Fruit fly (Drosophila melanogaster) whole organism, embryonic: Measurements from ENCODE around the gene CG14676.

Source experiments
- CG10654 ChIP-seq: fragments of 200-800 bp; sonication (Bioruptor generic); optimal IDR thresholded peaks from 2 replicates; lab custom pipeline; 2016; ENCODE audit warnings: missing biosample characterization, missing genetic modification characterization
- CG11085 ChIP-seq: fragments of 200-800 bp; sonication (Bioruptor generic); IDR thresholded peaks from 2 replicates; pipeline ENCODE4 v1.3.6; 2022; ENCODE audit warnings: missing biosample characterization, missing genetic modification characterization
- CG13287 ChIP-seq: fragments of 200-800 bp; sonication (Bioruptor generic); IDR thresholded peaks from 2 replicates; pipeline ENCODE4 v1.3.6; 2022; ENCODE audit warnings: missing biosample characterization, missing genetic modification characterization; ENCODE audit not compliant: partially characterized antibody
- CG14667 ChIP-seq: fragments of 200-800 bp; sonication (Bioruptor generic); IDR thresholded peaks from 2 replicates; pipeline ENCODE4 v1.3.6; 2022; ENCODE audit warnings: missing biosample characterization, missing genetic modification characterization
- CG1603 ChIP-seq: fragments of 200-800 bp; sonication (Bioruptor generic); optimal IDR thresholded peaks from 2 replicates; lab custom pipeline; 2019; ENCODE audit warnings: missing biosample characterization, mild to moderate bottlenecking, missing genetic modification characterization, moderate library complexity
- CG1647 ChIP-seq: fragments of 200-800 bp; sonication (Bioruptor generic); optimal IDR thresholded peaks from 3 replicates; lab custom pipeline; 2016; ENCODE audit warnings: missing biosample characterization, missing genetic modification characterization
- CG16815 ChIP-seq: fragments of 200-800 bp; sonication (Bioruptor generic); optimal IDR thresholded peaks from 3 replicates; lab custom pipeline; 2017; ENCODE audit warnings: missing biosample characterization, mild to moderate bottlenecking, missing genetic modification characterization
- CG17361 ChIP-seq: fragments of 200-800 bp; sonication (Bioruptor generic); IDR thresholded peaks from 3 replicates; pipeline ENCODE4 v1.3.6; 2022; ENCODE audit warnings: missing biosample characterization, missing genetic modification characterization
- CG17612 ChIP-seq: fragments of 200-800 bp; sonication (Bioruptor generic); IDR thresholded peaks from 2 replicates; pipeline ENCODE4 v1.3.6; 2022; ENCODE audit warnings: missing biosample characterization, missing genetic modification characterization
- CG17912 ChIP-seq: fragments of 200-800 bp; sonication (Bioruptor generic); optimal IDR thresholded peaks from 2 replicates; lab custom pipeline; 2018; ENCODE audit warnings: missing biosample characterization, mild to moderate bottlenecking, missing genetic modification characterization
- CG2202 ChIP-seq: fragments of 200-800 bp; sonication (Bioruptor generic); optimal IDR thresholded peaks from 2 replicates; lab custom pipeline; 2018; ENCODE audit warnings: missing biosample characterization, mild to moderate bottlenecking, missing genetic modification characterization
- CG2875 ChIP-seq: fragments of 200-800 bp; sonication (Bioruptor generic); optimal IDR thresholded peaks from 2 replicates; lab custom pipeline; 2017; ENCODE audit warnings: missing biosample characterization, mild to moderate bottlenecking, missing genetic modification characterization, missing genetic modification reagents
- CG3065 ChIP-seq: fragments of 200-800 bp; sonication (Bioruptor generic); optimal IDR thresholded peaks from 2 replicates; lab custom pipeline; 2016; ENCODE audit warnings: missing biosample characterization, missing genetic modification characterization
- CG31365 ChIP-seq: fragments of 200-800 bp; sonication (Bioruptor generic); optimal IDR thresholded peaks from 2 replicates; lab custom pipeline; 2018; ENCODE audit warnings: missing biosample characterization, mild to moderate bottlenecking, missing genetic modification characterization
- CG3281 ChIP-seq: fragments of 200-800 bp; sonication (Bioruptor generic); optimal IDR thresholded peaks from 3 replicates; lab custom pipeline; 2017; ENCODE audit warnings: missing biosample characterization, mild to moderate bottlenecking, missing genetic modification characterization
- CG4854 ChIP-seq: fragments of 200-800 bp; sonication (Bioruptor generic); optimal IDR thresholded peaks from 2 replicates; lab custom pipeline; 2016; ENCODE audit warnings: missing biosample characterization, missing genetic modification characterization, inconsistent platforms
- CG9215 ChIP-seq: fragments of 200-800 bp; sonication (Bioruptor generic); IDR thresholded peaks from 2 replicates; pipeline ENCODE4 v1.3.6; 2022; ENCODE audit warnings: missing biosample characterization, missing genetic modification characterization
- CG9817 ChIP-seq: fragments of 200-800 bp; sonication (Bioruptor generic); optimal IDR thresholded peaks from 2 replicates; lab custom pipeline; 2018; ENCODE audit warnings: missing biosample characterization, mild to moderate bottlenecking, missing genetic modification characterization, moderate library complexity
- CG9876 ChIP-seq: fragments of 200-800 bp; sonication (Bioruptor generic); optimal IDR thresholded peaks from 2 replicates; lab custom pipeline; 2016; ENCODE audit warnings: missing biosample characterization, missing genetic modification characterization
- CG9932 ChIP-seq: fragments of 200-800 bp; sonication (Bioruptor generic); IDR thresholded peaks from 2 replicates; pipeline ENCODE4 v1.3.6; 2022; ENCODE audit warnings: missing biosample characterization, missing genetic modification characterization
- Deaf1 ChIP-seq: fragments of 200-800 bp; optimal IDR thresholded peaks from 3 replicates; lab custom pipeline; 2019; ENCODE audit warnings: missing biosample characterization, mild to moderate bottlenecking, missing genetic modification characterization, moderate library complexity
- Dip2 ChIP-seq: fragments of 200-800 bp; sonication (Bioruptor generic); IDR thresholded peaks from 2 replicates; pipeline ENCODE4 v1.3.6; 2022; ENCODE audit warnings: missing biosample characterization, missing genetic modification characterization
- HmgZ ChIP-seq: fragments of 200-800 bp; sonication (Bioruptor generic); optimal IDR thresholded peaks from 2 replicates; lab custom pipeline; 2018; ENCODE audit warnings: missing biosample characterization, mild to moderate bottlenecking, missing genetic modification characterization
- Hmx ChIP-seq: fragments of 200-800 bp; sonication (Bioruptor generic); optimal IDR thresholded peaks from 2 replicates; lab custom pipeline; 2016; ENCODE audit warnings: missing biosample characterization, missing genetic modification characterization
- Hsf ChIP-seq: fragments of 200-800 bp; sonication (Bioruptor generic); optimal IDR thresholded peaks from 3 replicates; lab custom pipeline; 2016; ENCODE audit warnings: missing biosample characterization, missing genetic modification characterization
- MBD-R2 ChIP-seq: fragments of 200-800 bp; sonication (Bioruptor generic); IDR thresholded peaks from 2 replicates; pipeline ENCODE4 v1.3.6; 2022; ENCODE audit warnings: missing biosample characterization, missing genetic modification characterization
- Mad ChIP-seq: fragments of 200-800 bp; sonication (Bioruptor generic); optimal IDR thresholded peaks from 2 replicates; lab custom pipeline; 2016; ENCODE audit warnings: missing biosample characterization, missing genetic modification characterization
- Max ChIP-seq: fragments of 200-800 bp; sonication (Bioruptor generic); optimal IDR thresholded peaks from 2 replicates; lab custom pipeline; 2016; ENCODE audit warnings: missing biosample characterization, mild to moderate bottlenecking, missing genetic modification characterization
- NC2α ChIP-seq: fragments of 200-800 bp; sonication (Bioruptor generic); optimal IDR thresholded peaks from 2 replicates; lab custom pipeline; 2016; ENCODE audit warnings: missing biosample characterization, missing genetic modification characterization
- PHDP ChIP-seq: fragments of 200-800 bp; sonication (Bioruptor generic); optimal IDR thresholded peaks from 3 replicates; lab custom pipeline; 2018; ENCODE audit warnings: missing biosample characterization, mild to moderate bottlenecking, missing genetic modification characterization, moderate library complexity
- Ravus ChIP-seq: fragments of 200-800 bp; sonication (Bioruptor generic); IDR thresholded peaks from 2 replicates; pipeline ENCODE4 v1.3.6; 2022; ENCODE audit warnings: missing biosample characterization, missing genetic modification characterization
- ara ChIP-seq: fragments of 200-800 bp; sonication (Bioruptor generic); IDR thresholded peaks from 2 replicates; pipeline ENCODE4 v1.3.6; 2022; ENCODE audit warnings: missing biosample characterization, missing genetic modification characterization
- chinmo ChIP-seq: fragments of 200-800 bp; sonication (Bioruptor generic); IDR thresholded peaks from 4 replicates; pipeline ENCODE4 v1.3.6; 2022; ENCODE audit warnings: missing biosample characterization, missing genetic modification characterization; ENCODE audit not compliant: partially characterized antibody
- croc ChIP-seq: fragments of 200-800 bp; sonication (Bioruptor generic); conservative IDR thresholded peaks from 3 replicates; pipeline ENCODE4 v1.3.6; 2022; ENCODE audit warnings: missing biosample characterization, missing genetic modification characterization
- gfzf ChIP-seq: fragments of 200-800 bp; sonication (Bioruptor generic); optimal IDR thresholded peaks from 2 replicates; lab custom pipeline; 2016; ENCODE audit warnings: missing biosample characterization, mild to moderate bottlenecking, missing genetic modification characterization, moderate library complexity
- grau ChIP-seq: fragments of 200-800 bp; optimal IDR thresholded peaks from 3 replicates; lab custom pipeline; 2019; ENCODE audit warnings: missing biosample characterization, mild to moderate bottlenecking, missing genetic modification characterization, moderate library complexity
- grn ChIP-seq: fragments of 200-800 bp; sonication (Bioruptor generic); optimal IDR thresholded peaks from 3 replicates; lab custom pipeline; 2017; ENCODE audit warnings: missing biosample characterization, missing genetic modification characterization
- gro ChIP-seq: fragments of 200-800 bp; sonication (Bioruptor generic); optimal IDR thresholded peaks from 2 replicates; lab custom pipeline; 2016; ENCODE audit warnings: missing biosample characterization, missing genetic modification characterization
- ken ChIP-seq: fragments of 200-800 bp; sonication (Bioruptor generic); IDR thresholded peaks from 3 replicates; pipeline ENCODE4 v1.3.6; 2022; ENCODE audit warnings: missing biosample characterization, missing genetic modification characterization
- lbe ChIP-seq: fragments of 200-800 bp; sonication (Bioruptor generic); optimal IDR thresholded peaks from 2 replicates; lab custom pipeline; 2016; ENCODE audit warnings: missing biosample characterization, mild to moderate bottlenecking, missing genetic modification characterization
- luna ChIP-seq: fragments of 200-800 bp; sonication (Bioruptor generic); optimal IDR thresholded peaks from 2 replicates; lab custom pipeline; 2016; ENCODE audit warnings: missing biosample characterization, missing genetic modification characterization
- nau ChIP-seq: fragments of 200-800 bp; sonication (Bioruptor generic); optimal IDR thresholded peaks from 3 replicates; lab custom pipeline; 2017; ENCODE audit warnings: missing biosample characterization, mild to moderate bottlenecking, missing genetic modification characterization, missing genetic modification reagents
- oc ChIP-seq: fragments of 200-800 bp; sonication (Bioruptor generic); optimal IDR thresholded peaks from 2 replicates; lab custom pipeline; 2018; ENCODE audit warnings: missing biosample characterization, mild to moderate bottlenecking, missing genetic modification characterization, moderate library complexity
- phol ChIP-seq: fragments of 200-800 bp; sonication (Bioruptor generic); optimal IDR thresholded peaks from 3 replicates; lab custom pipeline; 2018; ENCODE audit warnings: missing biosample characterization, mild to moderate bottlenecking, missing genetic modification characterization, moderate library complexity
- pros ChIP-seq: fragments of 200-800 bp; sonication (Bioruptor generic); optimal IDR thresholded peaks from 3 replicates; lab custom pipeline; 2019; ENCODE audit warnings: missing biosample characterization, mild to moderate bottlenecking, missing genetic modification characterization, moderate library complexity
- slbo ChIP-seq: fragments of 200-800 bp; sonication (Bioruptor generic); IDR thresholded peaks from 2 replicates; pipeline ENCODE4 v1.3.6; 2022; ENCODE audit warnings: missing biosample characterization, missing genetic modification characterization
- stwl ChIP-seq: fragments of 200-800 bp; sonication (Bioruptor generic); optimal IDR thresholded peaks from 3 replicates; lab custom pipeline; 2018; ENCODE audit warnings: missing biosample characterization, mild to moderate bottlenecking, missing genetic modification characterization, moderate library complexity
- trem ChIP-seq: fragments of 200-800 bp; optimal IDR thresholded peaks from 3 replicates; lab custom pipeline; 2019; ENCODE audit warnings: missing biosample characterization, mild to moderate bottlenecking, missing genetic modification characterization, moderate library complexity
- vnd ChIP-seq: fragments of 200-800 bp; sonication (Bioruptor generic); IDR thresholded peaks from 3 replicates; pipeline ENCODE4 v1.3.6; 2022; ENCODE audit warnings: missing biosample characterization, missing genetic modification characterization; ENCODE audit not compliant: partially characterized antibody
- vvl ChIP-seq: fragments of 200-800 bp; sonication (Bioruptor generic); IDR thresholded peaks from 2 replicates; pipeline ENCODE4 v1.3.6; 2022; ENCODE audit warnings: missing biosample characterization, missing genetic modification characterization
- wor ChIP-seq: fragments of 200-800 bp; sonication (Bioruptor generic); IDR thresholded peaks from 2 replicates; pipeline ENCODE4 v1.3.6; 2022; ENCODE audit warnings: missing biosample characterization, missing genetic modification characterization

CG14676 gene

dm6 chr3R:5861218-5861902 is 14.3 kb downstream of the CG14676 start (continued):
- no peak for TF ChIP-seq croc
- TF ChIP-seq CG9932 (GFP tag; lab: Robert Waterston, UW), result peak; percentile 70
- TF ChIP-seq nau (GFP tag; lab: Kevin White, UChicago), result no peak
- peak; percentile 38 for TF ChIP-seq grau (tag; lab: Kevin White, UChicago)
- no peak for TF ChIP-seq Deaf1
- no peak for TF ChIP-seq CG1603
- no peak for TF ChIP-seq CG31365 (tag; lab: Kevin White, UChicago)
- peak; percentile 22 for TF ChIP-seq Hsf
- TF ChIP-seq Mad, result no peak
- TF ChIP-seq grn (GFP tag; lab: Kevin White, UChicago), result no peak
- TF ChIP-seq CG10654, result no peak
- TF ChIP-seq CG9876 (GFP tag; lab: Kevin White, UChicago), result no peak
- TF ChIP-seq ara (GFP tag; lab: Robert Waterston, UW), result no peak
- TF ChIP-seq CG1647 (GFP tag; lab: Kevin White, UChicago), result no peak
- TF ChIP-seq CG9817 (tag; lab: Kevin White, UChicago), result peak; percentile 51
- no peak for TF ChIP-seq Dip2 (GFP tag; lab: Robert Waterston, UW)
- TF ChIP-seq CG13287 (GFP tag; lab: Robert Waterston, UW), result no peak
- no peak for TF ChIP-seq HmgZ (tag; lab: Kevin White, UChicago)
- no peak for TF ChIP-seq CG17612 (GFP tag; lab: Robert Waterston, UW)
- TF ChIP-seq vnd, result no peak
- TF ChIP-seq CG14667, result no peak
- TF ChIP-seq CG2875 (GFP tag; lab: Kevin White, UChicago), result no peak
- TF ChIP-seq vvl (GFP tag; lab: Robert Waterston, UW), result no peak; the same call in 1 of the 2 replicates
- no peak for TF ChIP-seq luna (GFP tag; lab: Kevin White, UChicago)
- no peak for TF ChIP-seq CG4854 (GFP tag; lab: Kevin White, UChicago)
- no peak for TF ChIP-seq oc
- peak; percentile 44; the same call in 1 of the 2 replicates for TF ChIP-seq MBD-R2
- no peak for TF ChIP-seq lbe
- no peak for TF ChIP-seq CG11085 (GFP tag; lab: Robert Waterston, UW)
- no peak for TF ChIP-seq PHDP (tag; lab: Kevin White, UChicago)
- peak; percentile 52 for TF ChIP-seq CG16815 (GFP tag; lab: Kevin White, UChicago)
- TF ChIP-seq phol (tag; lab: Kevin White, UChicago), result no peak
- TF ChIP-seq trem, result no peak
- TF ChIP-seq ken (GFP tag; lab: Robert Waterston, UW), result no peak
- peak; percentile 2 for TF ChIP-seq gro (GFP tag; lab: Kevin White, UChicago)
- TF ChIP-seq CG17361 (GFP tag; lab: Robert Waterston, UW), result peak; percentile 69; the same call in 2 of the 3 replicates
- no peak for TF ChIP-seq Max (GFP tag; lab: Kevin White, UChicago)
- TF ChIP-seq wor, result no peak
- no peak for TF ChIP-seq NC2α (GFP tag; lab: Kevin White, UChicago)
- TF ChIP-seq CG2202 (tag; lab: Kevin White, UChicago), result no peak
- TF ChIP-seq gfzf (GFP tag; lab: Kevin White, UChicago), result no peak
- TF ChIP-seq Ravus, result no peak
- no peak for TF ChIP-seq CG17912 (GFP tag; lab: Kevin White, UChicago)
- TF ChIP-seq CG3065 (GFP tag; lab: Kevin White, UChicago), result no peak
- TF ChIP-seq pros (GFP tag; lab: Kevin White, UChicago), result no peak
- peak; percentile 67 for TF ChIP-seq CG3281 (GFP tag; lab: Kevin White, UChicago)
- TF ChIP-seq chinmo (GFP tag; lab: Robert Waterston, UW), result no peak
- no peak for TF ChIP-seq stwl
- peak; percentile 36; the same call in 1 of the 2 replicates for TF ChIP-seq CG9215 (GFP tag; lab: Robert Waterston, UW)
- TF ChIP-seq Hmx (GFP tag; lab: Kevin White, UChicago), result no peak
- peak; percentile 75 for TF ChIP-seq slbo (GFP tag; lab: Robert Waterston, UW)
